Worm (Caenorhabditis elegans): ENCODE data around the gene pitr-3.
A peak's percentile ranks its signal among the peaks of the same experiment; 100 is the strongest.

Gene pitr-3

ce11 chrV:9094060-9094628 is 47.1 kb downstream of the pitr-3 start:
- 0 out of 2 replicates have a peak, but pooled peaks have one; percentile 53 for TF ChIP-seq mdt-29 (GFP tag; IDR thresholded peaks at IDR 0.05)
- no peak for TF ChIP-seq zip-11 (GFP tag; IDR thresholded peaks at IDR 0.05)
- TF ChIP-seq snpc-4 (tag; optimal IDR thresholded peaks at IDR 0.05): no peak
- TF ChIP-seq skn-1 (tag; optimal IDR thresholded peaks at IDR 0.05): no peak
- TF ChIP-seq mep-1 (tag; optimal IDR thresholded peaks at IDR 0.05): peak; percentile 54
- no peak for TF ChIP-seq D1046.2 (GFP tag; IDR thresholded peaks at IDR 0.05)
- TF ChIP-seq nhr-11 (tag; optimal IDR thresholded peaks at IDR 0.05): peak; percentile 68
- no peak for TF ChIP-seq mes-2 (tag; optimal IDR thresholded peaks at IDR 0.05; ENCODE audit: poor library complexity, severe bottlenecking)
- TF ChIP-seq unc-39 (tag; optimal IDR thresholded peaks at IDR 0.05): no peak
- TF ChIP-seq unc-62 (GFP tag; optimal IDR thresholded peaks at IDR 0.05 in 1 of 2): peak in 1 of 2 experiments; percentile 64
- no peak for TF ChIP-seq unc-62 (tag; optimal IDR thresholded peaks at IDR 0.05)
- no peak for TF ChIP-seq arid-1 (GFP tag; conservative IDR thresholded peaks at IDR 0.05)
- no peak for TF ChIP-seq nhr-111 (GFP tag; optimal IDR thresholded peaks at IDR 0.05)
- no peak for TF ChIP-seq egl-43 (GFP tag; IDR thresholded peaks at IDR 0.05)
- peak in 1 of 2 experiments; percentile 95 for TF ChIP-seq daf-16 (GFP tag; optimal IDR thresholded peaks at IDR 0.05)
- TF ChIP-seq daf-16 (tag; optimal IDR thresholded peaks at IDR 0.05): peak; percentile 99
- no peak for TF ChIP-seq lin-15B (tag; optimal IDR thresholded peaks at IDR 0.05)
- TF ChIP-seq lsy-2 (tag; optimal IDR thresholded peaks at IDR 0.05): peak; percentile 7 to 68
- TF ChIP-seq F26F4.8 (GFP tag; conservative IDR thresholded peaks at IDR 0.05): no peak
- TF ChIP-seq nhr-237 (tag; optimal IDR thresholded peaks at IDR 0.05): no peak
- peak; percentile 24 for TF ChIP-seq nhr-77 (tag; optimal IDR thresholded peaks at IDR 0.05)
- no peak for TF ChIP-seq gei-8 (GFP tag; optimal IDR thresholded peaks at IDR 0.05)
- TF ChIP-seq madf-5 (GFP tag; IDR thresholded peaks at IDR 0.05): no peak
- no peak for TF ChIP-seq F37D6.2 (tag; optimal IDR thresholded peaks at IDR 0.05)
- no peak for TF ChIP-seq ceh-28 (tag; optimal IDR thresholded peaks at IDR 0.05)
- no peak for TF ChIP-seq dmd-8 (GFP tag; IDR thresholded peaks at IDR 0.05)
- peak; percentile 91 for TF ChIP-seq hlh-11 (tag; optimal IDR thresholded peaks at IDR 0.05)
- no peak for TF ChIP-seq ceh-82 (tag; optimal IDR thresholded peaks at IDR 0.05)
- TF ChIP-seq nhr-42 (GFP tag; IDR thresholded peaks at IDR 0.05): no peak
- TF ChIP-seq mdl-1 (tag; optimal IDR thresholded peaks at IDR 0.05): peak in 1 of 2 experiments; percentile 83
- no peak for TF ChIP-seq lin-39 (tag; optimal IDR thresholded peaks at IDR 0.05)
- no peak for TF ChIP-seq sdz-12 (GFP tag; optimal IDR thresholded peaks at IDR 0.05)
- no peak for TF ChIP-seq lin-13 (GFP tag; optimal IDR thresholded peaks at IDR 0.05)
- TF ChIP-seq T26A8.4 (GFP tag; IDR thresholded peaks at IDR 0.05): 0 out of 2 replicates have a peak, but pooled peaks have one; percentile 27
- peak; percentile 80 for TF ChIP-seq nhr-28 (tag; optimal IDR thresholded peaks at IDR 0.05)
- TF ChIP-seq daf-8 (GFP tag; IDR thresholded peaks at IDR 0.05): no peak
- TF ChIP-seq ztf-7 (tag; optimal IDR thresholded peaks at IDR 0.05): no peak
- no peak for TF ChIP-seq nhr-41 (GFP tag; IDR thresholded peaks at IDR 0.05)
- no peak for TF ChIP-seq zfp-2 (tag; optimal IDR thresholded peaks at IDR 0.05)
- no peak for TF ChIP-seq ZK546.5 (tag; optimal IDR thresholded peaks at IDR 0.05)
- TF ChIP-seq nhr-102 (tag; optimal IDR thresholded peaks at IDR 0.05): no peak
- peak; percentile 86 for TF ChIP-seq dve-1 (tag; optimal IDR thresholded peaks at IDR 0.05; ENCODE audit: insufficient read depth)
- TF ChIP-seq aha-1 (tag): peak; percentile 19
- no peak for TF ChIP-seq lir-3 (tag; optimal IDR thresholded peaks at IDR 0.05)
- no peak for TF ChIP-seq lin-38 (GFP tag; IDR thresholded peaks at IDR 0.05)
- TF ChIP-seq mxl-3 (GFP tag; optimal IDR thresholded peaks at IDR 0.05): peak; percentile 11
- no peak for TF ChIP-seq madf-9 (GFP tag; conservative IDR thresholded peaks at IDR 0.05)
- TF ChIP-seq zag-1 (tag; optimal IDR thresholded peaks at IDR 0.05): no peak
- no peak for TF ChIP-seq tag-97 (GFP tag; IDR thresholded peaks at IDR 0.05)
- TF ChIP-seq tra-1 (GFP tag; IDR thresholded peaks at IDR 0.05): no peak
- no peak for TF ChIP-seq jun-1 (tag; optimal IDR thresholded peaks at IDR 0.05)
- no peak for TF ChIP-seq ceh-32 (tag; optimal IDR thresholded peaks at IDR 0.05; ENCODE audit: poor library complexity)
